Fruit fly (Drosophila melanogaster): ENCODE results near the gene mtTFB1.
A peak's percentile ranks its signal among the peaks of the same experiment; 100 is the strongest.

The mtTFB1 gene

dm6 chr3L:11717300-11717699 lies 8.5 kb downstream of the mtTFB1 start:
- TF ChIP-seq cad (GFP tag; optimal IDR thresholded peaks at IDR 0.05) (no peak), CG7556 (GFP tag; optimal IDR thresholded peaks at IDR 0.05) (no peak), unc-4 (GFP tag; IDR thresholded peaks at IDR 0.05; ENCODE audit: partially characterized antibody) (no peak), Med (GFP tag) (peak; percentile 46), HLH4C (GFP tag; IDR thresholded peaks at IDR 0.05; ENCODE audit: partially characterized antibody) (no peak), CG14860 (GFP tag; IDR thresholded peaks at IDR 0.05; ENCODE audit: partially characterized antibody) (no peak), lov (optimal IDR thresholded peaks at IDR 0.05) (no peak), lov (GFP tag; IDR thresholded peaks at IDR 0.05) (no peak), dmrt11E (tag; optimal IDR thresholded peaks at IDR 0.05) (no peak), chm (GFP tag; IDR thresholded peaks at IDR 0.05) (no peak), emc (GFP tag; optimal IDR thresholded peaks at IDR 0.05) (no peak), bsh (GFP tag; optimal IDR thresholded peaks at IDR 0.05) (no peak), amos (GFP tag; IDR thresholded peaks at IDR 0.05; ENCODE audit: partially characterized antibody) (no peak), Vsx1 (GFP tag; optimal IDR thresholded peaks at IDR 0.05) (peak; percentile 35), CG4707 (GFP tag; optimal IDR thresholded peaks at IDR 0.05) (no peak), onecut (GFP tag; IDR thresholded peaks at IDR 0.05) (0 out of 2 replicates have a peak, but pooled peaks have one; percentile 14), Ets97D (GFP tag; optimal IDR thresholded peaks at IDR 0.05) (no peak), lbe (GFP tag; optimal IDR thresholded peaks at IDR 0.05) (no peak), CG7839 (tag; optimal IDR thresholded peaks at IDR 0.05) (no peak), Bteb2 (GFP tag; optimal IDR thresholded peaks at IDR 0.05) (no peak), gcm (GFP tag; optimal IDR thresholded peaks at IDR 0.05) (no peak), sob (GFP tag; IDR thresholded peaks at IDR 0.05) (no peak), Awh (GFP tag; IDR thresholded peaks at IDR 0.05) (peak; percentile 53; the same call in 1 of the 2 replicates), run (tag; optimal IDR thresholded peaks at IDR 0.05) (no peak), mld (GFP tag; IDR thresholded peaks at IDR 0.05; ENCODE audit: partially characterized antibody) (no peak), az2 (GFP tag; optimal IDR thresholded peaks at IDR 0.05) (no peak), CG1603 (tag; optimal IDR thresholded peaks at IDR 0.05) (no peak), chif (GFP tag; optimal IDR thresholded peaks at IDR 0.05) (no peak), ro (GFP tag; IDR thresholded peaks at IDR 0.05) (no peak), prd (optimal IDR thresholded peaks at IDR 0.05) (no peak), prd (GFP tag; IDR thresholded peaks at IDR 0.05) (no peak), CG31224 (GFP tag; IDR thresholded peaks at IDR 0.05) (no peak), lab (GFP tag; optimal IDR thresholded peaks at IDR 0.05) (no peak), Asciz (GFP tag; optimal IDR thresholded peaks at IDR 0.05) (no peak), Dp (GFP tag; optimal IDR thresholded peaks at IDR 0.05) (no peak), CG10147 (GFP tag; optimal IDR thresholded peaks at IDR 0.05) (no peak), Bgb (GFP tag; IDR thresholded peaks at IDR 0.05; ENCODE audit: partially characterized antibody) (no peak), corto (GFP tag; optimal IDR thresholded peaks at IDR 0.05) (no peak), PHDP (tag; optimal IDR thresholded peaks at IDR 0.05) (no peak), nom (GFP tag; optimal IDR thresholded peaks at IDR 0.05) (peak; percentile 2), vvl (GFP tag; IDR thresholded peaks at IDR 0.05) (peak; percentile 69), CG15514 (GFP tag; optimal IDR thresholded peaks at IDR 0.05) (no peak), HmgZ (tag; optimal IDR thresholded peaks at IDR 0.05) (no peak), zfh1 (GFP tag; IDR thresholded peaks at IDR 0.05) (no peak), CG10543 (GFP tag; optimal IDR thresholded peaks at IDR 0.05) (no peak), zen (tag; optimal IDR thresholded peaks at IDR 0.05) (no peak), gfzf (GFP tag; optimal IDR thresholded peaks at IDR 0.05) (no peak), Sin3A (optimal IDR thresholded peaks at IDR 0.05) (no peak)

Measured in whole organism, embryonic.